Worm (Caenorhabditis elegans) whole organism, young adult: Measurements from ENCODE around the gene F58G6.7.
"Not testable (repeated sequence)": the region's sequence is repeated elsewhere in the genome, so short reads cannot be mapped to it uniquely, and the experiment has no call there.

Source experiments
- B0035.1 ChIP-seq: sonication (generic microtip); optimal IDR thresholded peaks from 2 replicates; lab custom pipeline; 2016; ENCODE audit warnings: missing genetic modification characterization, mild to moderate bottlenecking, missing compliant biosample characterization, missing genotype, missing genetic modification reagents
- B0261.1 ChIP-seq: sonication (generic microtip); optimal IDR thresholded peaks from 2 replicates; lab custom pipeline; 2016; ENCODE audit warnings: mild to moderate bottlenecking, missing genetic modification characterization, moderate library complexity, missing compliant biosample characterization
- D2030.7 ChIP-seq: fragments of 200-800 bp; sonication (Bioruptor generic); IDR thresholded peaks from 2 replicates; pipeline ENCODE4 v1.3.6; 2022; ENCODE audit warnings: missing genetic modification reagents, missing genetic modification characterization, missing compliant biosample characterization
- F10E7.11 ChIP-seq: sonication (generic microtip); optimal IDR thresholded peaks from 2 replicates; lab custom pipeline; 2017; ENCODE audit warnings: mild to moderate bottlenecking, missing genetic modification characterization, moderate library complexity, missing compliant biosample characterization
- F23B12.7 ChIP-seq: sonication (generic microtip); optimal IDR thresholded peaks from 2 replicates; lab custom pipeline; 2017; ENCODE audit warnings: missing genetic modification characterization, mild to moderate bottlenecking, missing compliant biosample characterization, antibody characterized with exemption, moderate library complexity; ENCODE audit not compliant: insufficient read depth
- F52B5.7 ChIP-seq: sonication (generic microtip); optimal IDR thresholded peaks from 2 replicates; lab custom pipeline; 2016; ENCODE audit warnings: mild to moderate bottlenecking, missing genetic modification characterization, missing compliant biosample characterization
- F57A8.1 ChIP-seq: fragments of 200-800 bp; sonication (Bioruptor generic); optimal IDR thresholded peaks from 2 replicates; lab custom pipeline; 2018; ENCODE audit warnings: mild to moderate bottlenecking, missing genetic modification characterization, moderate library complexity, missing compliant biosample characterization
- Y53G8AR.9 ChIP-seq: fragments of 200-800 bp; sonication (Bioruptor generic); conservative IDR thresholded peaks from 2 replicates; pipeline ENCODE4 v1.3.6; 2022; ENCODE audit warnings: missing genetic modification reagents, missing genetic modification characterization, missing compliant biosample characterization
- Y95B8A.8 ChIP-seq: fragments of 200-800 bp; sonication (Bioruptor generic); IDR thresholded peaks from 2 replicates; pipeline ENCODE4 v1.3.6; 2022; ENCODE audit warnings: missing genetic modification reagents, missing genetic modification characterization, missing compliant biosample characterization
- ZK185.1 ChIP-seq: sonication (generic microtip); optimal IDR thresholded peaks from 2 replicates; lab custom pipeline; 2016; ENCODE audit warnings: mild to moderate bottlenecking, missing genetic modification characterization, missing compliant biosample characterization; ENCODE audit not compliant: poor library complexity, severe bottlenecking
- athp-1 ChIP-seq: sonication (generic microtip); optimal IDR thresholded peaks from 2 replicates; lab custom pipeline; 2017; ENCODE audit warnings: mild to moderate bottlenecking, missing genetic modification characterization, missing compliant biosample characterization
- ccch-3 ChIP-seq: fragments of 200-800 bp; sonication (Bioruptor generic); optimal IDR thresholded peaks from 2 replicates; lab custom pipeline; 2018; ENCODE audit warnings: mild to moderate bottlenecking, missing genetic modification characterization, missing compliant biosample characterization
- cebp-2 ChIP-seq: fragments of 200-800 bp; sonication (Bioruptor generic); IDR thresholded peaks from 2 replicates; pipeline ENCODE4 v1.3.6; 2022; ENCODE audit warnings: missing genetic modification characterization, missing compliant biosample characterization
- ceh-27 ChIP-seq: fragments of 200-800 bp; sonication (Bioruptor generic); optimal IDR thresholded peaks from 2 replicates; lab custom pipeline; 2018; ENCODE audit warnings: mild to moderate bottlenecking, missing genetic modification characterization, moderate library complexity, missing compliant biosample characterization
- ceh-40 ChIP-seq: fragments of 200-800 bp; sonication (Bioruptor generic); IDR thresholded peaks from 2 replicates; pipeline ENCODE4 v1.3.6; 2022; ENCODE audit warnings: missing genetic modification characterization, missing compliant biosample characterization
- ceh-58 ChIP-seq: fragments of 200-800 bp; sonication (Bioruptor generic); IDR thresholded peaks from 2 replicates; pipeline ENCODE4 v1.3.6; 2022; ENCODE audit warnings: missing genetic modification characterization, missing compliant biosample characterization
- dox-1 ChIP-seq: fragments of 200-800 bp; sonication (Bioruptor generic); IDR thresholded peaks from 2 replicates; pipeline ENCODE4 v1.3.6; 2022; ENCODE audit warnings: missing genetic modification reagents, missing genetic modification characterization, missing compliant biosample characterization
- ets-4 ChIP-seq: fragments of 200-800 bp; sonication (Bioruptor generic); optimal IDR thresholded peaks from 2 replicates; lab custom pipeline; 2018; ENCODE audit warnings: mild to moderate bottlenecking, missing genetic modification characterization, missing compliant biosample characterization
- lin-40 ChIP-seq: sonication (generic microtip); optimal IDR thresholded peaks from 2 replicates; lab custom pipeline; 2016; ENCODE audit warnings: missing genetic modification characterization, mild to moderate bottlenecking, missing compliant biosample characterization, missing genotype, missing genetic modification reagents
- lin-54 ChIP-seq: fragments of 200-800 bp; sonication (Bioruptor generic); optimal IDR thresholded peaks from 2 replicates; lab custom pipeline; 2018; ENCODE audit warnings: mild to moderate bottlenecking, missing genetic modification characterization, missing compliant biosample characterization
- lsl-1 ChIP-seq: fragments of 200-800 bp; sonication (Bioruptor generic); optimal IDR thresholded peaks from 2 replicates; lab custom pipeline; 2018; ENCODE audit warnings: mild to moderate bottlenecking, missing genetic modification characterization, moderate library complexity, missing compliant biosample characterization
- lsy-27 ChIP-seq: sonication (generic microtip); optimal IDR thresholded peaks from 2 replicates; lab custom pipeline; 2017; ENCODE audit warnings: missing genetic modification characterization, mild to moderate bottlenecking, missing compliant biosample characterization, antibody characterized with exemption, missing genotype, borderline replicate concordance; ENCODE audit not compliant: insufficient read depth
- madf-10 ChIP-seq: sonication (generic microtip); optimal IDR thresholded peaks from 2 replicates; lab custom pipeline; 2016; ENCODE audit warnings: mild to moderate bottlenecking, missing genetic modification characterization, missing compliant biosample characterization
- mes-4 ChIP-seq: sonication (generic microtip); optimal IDR thresholded peaks from 2 replicates; lab custom pipeline; 2016; ENCODE audit warnings: missing genotype, missing genetic modification characterization, missing compliant biosample characterization
- mxl-1 ChIP-seq: sonication (generic microtip); optimal IDR thresholded peaks from 2 replicates; lab custom pipeline; 2016; ENCODE audit warnings: missing genetic modification characterization, missing compliant biosample characterization
- nfya-1 ChIP-seq: sonication (generic microtip); optimal IDR thresholded peaks from 2 replicates; lab custom pipeline; 2017; ENCODE audit warnings: antibody characterized with exemption, missing compliant biosample characterization, missing genetic modification characterization, borderline replicate concordance; ENCODE audit not compliant: insufficient read depth
- nhr-80 ChIP-seq: sonication (generic microtip); optimal IDR thresholded peaks from 2 replicates; lab custom pipeline; 2016; ENCODE audit warnings: missing genetic modification characterization, missing compliant biosample characterization
- nhr-90 ChIP-seq: sonication (generic microtip); optimal IDR thresholded peaks from 2 replicates; lab custom pipeline; 2016; ENCODE audit warnings: missing genotype, mild to moderate bottlenecking, missing genetic modification characterization, missing compliant biosample characterization
- pha-4 ChIP-seq: fragments of 150-350 bp; sonication (generic microtip); optimal IDR thresholded peaks from 2 replicates; lab custom pipeline; 2014; ENCODE audit warnings: missing biosample characterization, missing genetic modification reagents, missing genetic modification characterization
- sdz-38 ChIP-seq: sonication (generic microtip); optimal IDR thresholded peaks from 2 replicates; lab custom pipeline; 2016; ENCODE audit warnings: missing genotype, missing genetic modification characterization, missing compliant biosample characterization
- sea-2 ChIP-seq: fragments of 200-800 bp; sonication (Bioruptor generic); IDR thresholded peaks from 2 replicates; pipeline ENCODE4 v1.3.6; 2022; ENCODE audit warnings: missing genetic modification characterization, missing compliant biosample characterization
- snpc-1.1 ChIP-seq: sonication (generic microtip); optimal IDR thresholded peaks from 2 replicates; lab custom pipeline; 2017; ENCODE audit warnings: missing genetic modification characterization, mild to moderate bottlenecking, missing compliant biosample characterization, antibody characterized with exemption, moderate library complexity, missing genotype, missing genetic modification reagents; ENCODE audit not compliant: insufficient read depth
- snpc-1.3 ChIP-seq: sonication (generic microtip); optimal IDR thresholded peaks from 2 replicates; lab custom pipeline; 2017; ENCODE audit warnings: missing genetic modification characterization, mild to moderate bottlenecking, missing compliant biosample characterization, antibody characterized with exemption, moderate library complexity, missing genotype, missing genetic modification reagents; ENCODE audit not compliant: insufficient read depth
- unc-62 ChIP-seq: fragments of 150-350 bp; optimal IDR thresholded peaks from 2 replicates; lab custom pipeline; 2014; ENCODE audit warnings: missing biosample characterization, missing genetic modification reagents, missing genetic modification characterization
- xnd-1 ChIP-seq: sonication (generic microtip); optimal IDR thresholded peaks from 2 replicates; lab custom pipeline; 2016; ENCODE audit warnings: missing genotype, missing genetic modification reagents, missing genetic modification characterization, missing compliant biosample characterization
- ztf-22 ChIP-seq: fragments of 200-800 bp; sonication (Bioruptor generic); optimal IDR thresholded peaks from 2 replicates; lab custom pipeline; 2018; ENCODE audit warnings: mild to moderate bottlenecking, missing genetic modification characterization, moderate library complexity, missing compliant biosample characterization
- ztf-3 ChIP-seq: fragments of 200-800 bp; sonication (Bioruptor generic); optimal IDR thresholded peaks from 2 replicates; lab custom pipeline; 2018; ENCODE audit warnings: mild to moderate bottlenecking, missing genetic modification characterization, missing compliant biosample characterization

The F58G6.7 gene

ce11 chrIV:9679296-9679695 lies 25.2 kb downstream of the F58G6.7 start:
- no peak for TF ChIP-seq F10E7.11 (tag; lab: Kevin White, UChicago)
- TF ChIP-seq D2030.7 (GFP tag; lab: Robert Waterston, UW) = no peak
- no peak for TF ChIP-seq nhr-90 (tag; lab: Kevin White, UChicago)
- no peak for TF ChIP-seq ceh-27 (GFP tag; lab: Kevin White, UChicago)

- no peak for TF ChIP-seq lin-54 (GFP tag; lab: Kevin White, UChicago)
- TF ChIP-seq nhr-80 (tag; lab: Kevin White, UChicago) = no peak
- TF ChIP-seq sea-2 = no peak
- no peak for TF ChIP-seq nhr-90 (tag; lab: Kevin White, UChicago)
- TF ChIP-seq sdz-38 (tag; lab: Kevin White, UChicago) = no peak
- TF ChIP-seq F52B5.7 (tag; lab: Kevin White, UChicago) = no peak
- TF ChIP-seq madf-10 (tag; lab: Kevin White, UChicago) = no peak
- no peak for TF ChIP-seq F57A8.1 (GFP tag; lab: Kevin White, UChicago)
- no peak for TF ChIP-seq ccch-3
- TF ChIP-seq Y53G8AR.9 = no peak
- no peak for TF ChIP-seq ztf-3 (GFP tag; lab: Kevin White, UChicago)
- no peak for TF ChIP-seq ceh-58
- TF ChIP-seq athp-1 (tag; lab: Kevin White, UChicago) = no peak
Measured at ce11 chrIV:9680841-9681240, 26.7 kb downstream of the F58G6.7 start, which contains the start of gene ins-8. ins-8 (minus strand) TSS chrIV:9680941.

- TF ChIP-seq mes-4 (tag; lab: Kevin White, UChicago) (no peak), nhr-80 (tag; lab: Kevin White, UChicago) (peak; percentile 86), ets-4 (GFP tag; lab: Kevin White, UChicago) (peak; percentile 82), lin-40 (tag; lab: Kevin White, UChicago) (no peak), ztf-22 (peak; percentile 48), F23B12.7 (tag; lab: Kevin White, UChicago) (no peak), F10E7.11 (tag; lab: Kevin White, UChicago) (no peak), unc-62 (peak; percentile 70), B0261.1 (tag; lab: Kevin White, UChicago) (no peak), snpc-1.1 (no peak), lsl-1 (no peak), xnd-1 (tag; lab: Kevin White, UChicago) (no peak), pha-4 (no peak)
Measured at ce11 chrIV:9682514-9682913, 28.4 kb downstream of the F58G6.7 start, which contains the start of gene ins-7. ins-7 (minus strand) TSS chrIV:9682845.

ce11 chrIV:9683433-9683832 lies 29.3 kb downstream of the F58G6.7 start, which contains the start of the genes htas-1 and ZK1251.3:
htas-1 (minus strand) TSS chrIV:9683533.
ZK1251.3 (plus strand) TSS chrIV:9683658.
- TF ChIP-seq Y53G8AR.9 = no peak

ce11 chrIV:9688715-9689114 lies 34.6 kb downstream of the F58G6.7 start, which contains the start of gene msp-76:
msp-76 (plus strand) TSS chrIV:9689015.
- TF ChIP-seq B0035.1 (tag; lab: Kevin White, UChicago); ceh-40 (GFP tag; lab: Robert Waterston, UW); cebp-2 (GFP tag; lab: Robert Waterston, UW): not testable (repeated sequence)

- TF ChIP-seq lsy-27 (tag; lab: Kevin White, UChicago) (no peak), snpc-1.1 (no peak), athp-1 (tag; lab: Kevin White, UChicago) (no peak), snpc-1.3 (tag; lab: Kevin White, UChicago) (no peak), dox-1 (GFP tag; lab: Robert Waterston, UW) (no peak), nfya-1 (tag; lab: Kevin White, UChicago) (no peak), ZK185.1 (tag; lab: Kevin White, UChicago) (no peak), pha-4 (no peak), lin-54 (GFP tag; lab: Kevin White, UChicago) (no peak), mxl-1 (tag; lab: Kevin White, UChicago) (no peak), Y95B8A.8 (no peak), ceh-40 (GFP tag; lab: Robert Waterston, UW) (no peak)
Measured at ce11 chrIV:9690644-9691043, 36.5 kb downstream of the F58G6.7 start, which contains the start of gene sdz-36. sdz-36 (plus strand) TSS chrIV:9690944.
